Worm (Caenorhabditis elegans): ENCODE measurements around the gene M01B2.12.
A peak's percentile ranks its signal among the peaks of the same experiment; 100 is the strongest.

M01B2.12 gene

DNA sequence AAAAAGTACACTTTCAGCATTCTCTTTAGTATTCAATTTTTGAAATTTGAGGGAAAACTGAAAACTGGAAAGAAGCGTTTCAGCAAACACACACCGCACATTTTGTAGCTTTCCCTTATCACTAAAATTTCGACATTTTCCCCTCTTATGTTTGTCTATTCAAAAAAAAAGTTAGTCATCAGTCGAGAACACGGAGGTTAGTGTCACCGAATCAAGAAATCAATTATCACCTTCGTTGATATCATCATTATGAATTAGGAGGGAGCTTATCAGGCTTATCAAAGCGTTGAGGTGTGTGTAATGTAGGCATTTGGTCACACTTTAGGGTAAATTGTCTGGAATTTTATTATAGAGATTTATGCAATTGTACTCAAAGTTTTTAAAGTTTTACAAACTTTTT is 34.6 kb upstream of the M01B2.12 start, which contains the start of gene cpr-3:
TSS of gene cpr-3 (minus strand) at position 104 of the 400 bp plus-strand sequence.
- TF ChIP-seq daf-12 (tag; optimal IDR thresholded peaks at IDR 0.05) (no peak), lin-38 (GFP tag; IDR thresholded peaks at IDR 0.05) (no peak), daf-16 (GFP tag; optimal IDR thresholded peaks at IDR 0.05) (no peak), daf-16 (tag; optimal IDR thresholded peaks at IDR 0.05) (peak; percentile 85), mxl-3 (GFP tag; optimal IDR thresholded peaks at IDR 0.05) (no peak), madf-9 (GFP tag; conservative IDR thresholded peaks at IDR 0.05) (no peak), zfp-3 (GFP tag; conservative IDR thresholded peaks at IDR 0.05) (no peak), zip-11 (GFP tag; IDR thresholded peaks at IDR 0.05) (no peak), dve-1 (tag; optimal IDR thresholded peaks at IDR 0.05; ENCODE audit: insufficient read depth) (peak; percentile 73), nhr-48 (tag; optimal IDR thresholded peaks at IDR 0.05) (peak; percentile 27), ztf-7 (tag; optimal IDR thresholded peaks at IDR 0.05) (peak; percentile 31), lin-15B (tag; optimal IDR thresholded peaks at IDR 0.05) (no peak), ces-1 (GFP tag; optimal IDR thresholded peaks at IDR 0.05) (no peak), dmd-6 (GFP tag; IDR thresholded peaks at IDR 0.05) (peak; percentile 95), ceh-20 (GFP tag; IDR thresholded peaks at IDR 0.05) (no peak), egl-43 (GFP tag; IDR thresholded peaks at IDR 0.05) (no peak), nhr-237 (tag; optimal IDR thresholded peaks at IDR 0.05) (no peak), ceh-44 (GFP tag; IDR thresholded peaks at IDR 0.05) (no peak), hlh-30 (tag; optimal IDR thresholded peaks at IDR 0.05; ENCODE audit: insufficient read depth) (peak; percentile 49), ZK337.2 (GFP tag; IDR thresholded peaks at IDR 0.05) (no peak), nhr-28 (tag; optimal IDR thresholded peaks at IDR 0.05) (peak; percentile 98), saeg-2 (GFP tag; IDR thresholded peaks at IDR 0.05) (no peak), Y5F2A.4 (GFP tag; optimal IDR thresholded peaks at IDR 0.05) (no peak), ceh-28 (tag; optimal IDR thresholded peaks at IDR 0.05) (no peak), nhr-11 (tag; optimal IDR thresholded peaks at IDR 0.05) (no peak), lim-7 (GFP tag; IDR thresholded peaks at IDR 0.05) (no peak), dpl-1 (GFP tag; optimal IDR thresholded peaks at IDR 0.05) (no peak), attf-4 (tag; optimal IDR thresholded peaks at IDR 0.05) (no peak), F49E8.2 (tag; optimal IDR thresholded peaks at IDR 0.05; ENCODE audit: borderline replicate concordance) (no peak), F26F4.8 (GFP tag; conservative IDR thresholded peaks at IDR 0.05) (no peak), mep-1 (tag; optimal IDR thresholded peaks at IDR 0.05) (no peak), dmd-8 (GFP tag; IDR thresholded peaks at IDR 0.05) (no peak), snpc-4 (tag; optimal IDR thresholded peaks at IDR 0.05) (no peak), mdl-1 (tag; optimal IDR thresholded peaks at IDR 0.05) (peak in 1 of 2 experiments; percentile 30), lsy-2 (tag; optimal IDR thresholded peaks at IDR 0.05) (no peak), madf-5 (GFP tag; IDR thresholded peaks at IDR 0.05) (no peak), rbr-2 (tag; optimal IDR thresholded peaks at IDR 0.05) (no peak), hif-1 (tag; optimal IDR thresholded peaks at IDR 0.05) (no peak), ceh-62 (tag; optimal IDR thresholded peaks at IDR 0.05) (no peak), lin-1 (GFP tag; IDR thresholded peaks at IDR 0.05) (no peak), pqm-1 (tag; optimal IDR thresholded peaks at IDR 0.05) (peak; percentile 99), Y75B8A.6 (GFP tag; IDR thresholded peaks at IDR 0.05) (no peak), nhr-6 (tag; optimal IDR thresholded peaks at IDR 0.05) (peak; percentile 99), nhr-102 (tag; optimal IDR thresholded peaks at IDR 0.05) (no peak), egl-27 (tag; optimal IDR thresholded peaks at IDR 0.05) (no peak), hmg-1.1 (GFP tag; IDR thresholded peaks at IDR 0.05) (no peak), ceh-32 (tag; optimal IDR thresholded peaks at IDR 0.05; ENCODE audit: poor library complexity) (no peak), ceh-82 (tag; optimal IDR thresholded peaks at IDR 0.05) (no peak), set-16 (GFP tag; IDR thresholded peaks at IDR 0.05) (no peak), daf-8 (GFP tag; IDR thresholded peaks at IDR 0.05) (no peak), aha-1 (tag) (no peak), R02D3.7 (tag; optimal IDR thresholded peaks at IDR 0.05) (no peak), ctbp-1 (GFP tag; IDR thresholded peaks at IDR 0.05) (no peak)

All from whole organism, L4 larva.